Fruit fly (Drosophila melanogaster) whole organism, wandering third instar larva: ENCODE results near the gene CG8945.
A peak's percentile ranks its signal among the peaks of the same experiment; 100 is the strongest.

ENCODE experiments used
- Abd-B ChIP-seq: fragments of >200 bp; optimal IDR thresholded peaks from 2 replicates; lab custom pipeline; 2017; ENCODE audit warnings: missing biosample characterization, missing genetic modification characterization
- CrebA ChIP-seq: fragments of 200-800 bp; sonication (Bioruptor generic); optimal IDR thresholded peaks from 2 replicates; lab custom pipeline; 2016; ENCODE audit warnings: missing biosample characterization, mild to moderate bottlenecking, missing genetic modification characterization, borderline replicate concordance
- Dfd ChIP-seq: fragments of >200 bp; optimal IDR thresholded peaks from 2 replicates; lab custom pipeline; 2017; ENCODE audit warnings: missing biosample characterization, missing genetic modification characterization
- Dif ChIP-seq: fragments of 200-275, 200-300 bp; sonication (Bioruptor generic); optimal IDR thresholded peaks from 2 replicates; lab custom pipeline; 2018; ENCODE audit warnings: missing biosample characterization, missing genetic modification characterization; ENCODE audit not compliant: partially characterized antibody
- GATAd ChIP-seq: sonication (Bioruptor generic); optimal IDR thresholded peaks from 2 replicates; lab custom pipeline; 2016; ENCODE audit warnings: missing biosample characterization, missing genetic modification characterization
- HLH106 ChIP-seq: fragments of 200-800 bp; optimal IDR thresholded peaks from 3 replicates; lab custom pipeline; 2019; ENCODE audit warnings: missing biosample characterization, mild to moderate bottlenecking, missing genetic modification characterization, moderate library complexity
- N ChIP-seq: fragments of >200 bp; optimal IDR thresholded peaks from 2 replicates; lab custom pipeline; 2018; ENCODE audit warnings: missing biosample characterization, missing external identifiers, missing genetic modification characterization
- OdsH ChIP-seq: fragments of 200-800 bp; sonication (Bioruptor generic); optimal IDR thresholded peaks from 2 replicates; lab custom pipeline; 2016; ENCODE audit warnings: missing biosample characterization, mild to moderate bottlenecking, missing genetic modification characterization
- Sp1 ChIP-seq: fragments of 200-800 bp; sonication (Bioruptor generic); optimal IDR thresholded peaks from 3 replicates; lab custom pipeline; 2019; ENCODE audit warnings: missing biosample characterization, mild to moderate bottlenecking, missing genetic modification characterization, moderate library complexity
- Vsx2 ChIP-seq: fragments of 200-300, 225-300 bp; sonication (Bioruptor generic); optimal IDR thresholded peaks from 2 replicates; lab custom pipeline; 2018; ENCODE audit warnings: missing biosample characterization, missing genetic modification characterization; ENCODE audit not compliant: partially characterized antibody
- dl ChIP-seq, 2 experiments: fragments of 175-275, 200-275 bp in 1 of 2; fragments of 200-275 bp in 1 of 2; sonication (Bioruptor generic); optimal IDR thresholded peaks; lab custom pipeline; 2018; ENCODE audit warnings: mild to moderate bottlenecking in 2 of 2, missing biosample characterization in 2 of 2, missing genetic modification characterization in 2 of 2, moderate library complexity in 2 of 2; ENCODE audit not compliant: partially characterized antibody in 2 of 2, insufficient read depth in 1 of 2
- dsf ChIP-seq: sonication (Bioruptor generic); optimal IDR thresholded peaks from 2 replicates; lab custom pipeline; 2016; ENCODE audit warnings: missing biosample characterization, missing genetic modification characterization, borderline replicate concordance
- ey ChIP-seq: fragments of 200-800 bp; sonication (Bioruptor generic); optimal IDR thresholded peaks from 2 replicates; lab custom pipeline; 2016; ENCODE audit warnings: missing biosample characterization, missing genetic modification characterization
- fru ChIP-seq: fragments of 200-800 bp; sonication (Bioruptor generic); optimal IDR thresholded peaks from 3 replicates; lab custom pipeline; 2016; ENCODE audit warnings: missing biosample characterization, mild to moderate bottlenecking, missing genetic modification characterization
- jim ChIP-seq: fragments of 175-275, 200-325 bp; sonication (Bioruptor generic); optimal IDR thresholded peaks from 2 replicates; lab custom pipeline; 2016; ENCODE audit warnings: missing biosample characterization, mild to moderate bottlenecking, missing genetic modification characterization
- lola ChIP-seq: fragments of >200 bp; optimal IDR thresholded peaks from 2 replicates; lab custom pipeline; 2017; ENCODE audit warnings: missing biosample characterization, missing genetic modification characterization
- pan ChIP-seq: fragments of >200 bp; optimal IDR thresholded peaks from 2 replicates; lab custom pipeline; 2017
- psq ChIP-seq: fragments of 200-800 bp; sonication (Bioruptor generic); optimal IDR thresholded peaks from 3 replicates; lab custom pipeline; 2017; ENCODE audit warnings: missing biosample characterization, mild to moderate bottlenecking, missing genetic modification characterization, moderate library complexity
- usp ChIP-seq: fragments of >200 bp; optimal IDR thresholded peaks from 2 replicates; lab custom pipeline; 2017; ENCODE audit warnings: missing biosample characterization, missing genetic modification characterization
- woc ChIP-seq: sonication (Bioruptor generic); optimal IDR thresholded peaks from 2 replicates; lab custom pipeline; 2016; ENCODE audit warnings: missing biosample characterization, mild to moderate bottlenecking, missing genetic modification characterization

The CG8945 gene

DNA sequence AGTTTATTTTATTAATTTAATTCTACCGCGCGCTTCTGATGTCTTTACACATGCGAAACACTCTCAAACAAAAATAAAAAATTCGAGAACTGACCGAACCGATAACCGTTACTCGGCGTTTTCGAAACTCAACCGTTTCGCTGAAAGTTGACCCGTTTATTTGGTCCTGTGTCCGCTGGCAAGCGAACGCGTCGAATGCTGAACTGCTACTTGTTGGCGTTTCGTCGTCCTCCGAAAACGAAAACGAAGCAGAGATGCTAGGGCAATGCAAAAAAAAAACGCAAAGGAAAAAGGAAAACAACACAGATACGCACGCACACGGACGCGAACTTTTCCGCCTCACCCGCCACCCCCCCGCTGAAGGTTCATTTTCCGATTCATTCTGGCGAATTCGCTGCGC, 20.8 kb downstream of the CG8945 start, which contains the start of gene CG45002:
Gene CG45002, minus strand, starts transcription at position 101 of the 400 bp plus-strand sequence.
- TF ChIP-seq ey (GFP tag; lab: Kevin White, UChicago) = no peak
- TF ChIP-seq Vsx2 = no peak
- TF ChIP-seq psq (GFP tag; lab: Kevin White, UChicago) = no peak
- TF ChIP-seq lola (GFP tag; lab: Kevin White, UChicago) = no peak
- no peak for TF ChIP-seq dsf (GFP tag; lab: Kevin White, UChicago)
- no peak for TF ChIP-seq fru (GFP tag; lab: Kevin White, UChicago)
- no peak for TF ChIP-seq GATAd (GFP tag; lab: Kevin White, UChicago)
- TF ChIP-seq N (GFP tag; lab: Kevin White, UChicago) = no peak
- no peak for TF ChIP-seq dl (GFP tag; optimal IDR thresholded peaks at IDR 0.05; lab: Kevin White, UChicago; ENCODE audit: insufficient read depth in 1 of 2, partially characterized antibody in 2 of 2)
- TF ChIP-seq Abd-B (GFP tag; lab: Kevin White, UChicago) = no peak
- TF ChIP-seq Dif (GFP tag; lab: Kevin White, UChicago) = no peak
- no peak for TF ChIP-seq OdsH
- TF ChIP-seq CrebA = no peak
- no peak for TF ChIP-seq jim (GFP tag; lab: Kevin White, UChicago)
- no peak for TF ChIP-seq Sp1 (GFP tag; lab: Kevin White, UChicago)
- TF ChIP-seq usp (GFP tag; lab: Kevin White, UChicago) = no peak
- no peak for TF ChIP-seq Dfd
- no peak for TF ChIP-seq HLH106 (tag; lab: Kevin White, UChicago)
- TF ChIP-seq pan (lab: Kevin White, UChicago) = no peak

DNA sequence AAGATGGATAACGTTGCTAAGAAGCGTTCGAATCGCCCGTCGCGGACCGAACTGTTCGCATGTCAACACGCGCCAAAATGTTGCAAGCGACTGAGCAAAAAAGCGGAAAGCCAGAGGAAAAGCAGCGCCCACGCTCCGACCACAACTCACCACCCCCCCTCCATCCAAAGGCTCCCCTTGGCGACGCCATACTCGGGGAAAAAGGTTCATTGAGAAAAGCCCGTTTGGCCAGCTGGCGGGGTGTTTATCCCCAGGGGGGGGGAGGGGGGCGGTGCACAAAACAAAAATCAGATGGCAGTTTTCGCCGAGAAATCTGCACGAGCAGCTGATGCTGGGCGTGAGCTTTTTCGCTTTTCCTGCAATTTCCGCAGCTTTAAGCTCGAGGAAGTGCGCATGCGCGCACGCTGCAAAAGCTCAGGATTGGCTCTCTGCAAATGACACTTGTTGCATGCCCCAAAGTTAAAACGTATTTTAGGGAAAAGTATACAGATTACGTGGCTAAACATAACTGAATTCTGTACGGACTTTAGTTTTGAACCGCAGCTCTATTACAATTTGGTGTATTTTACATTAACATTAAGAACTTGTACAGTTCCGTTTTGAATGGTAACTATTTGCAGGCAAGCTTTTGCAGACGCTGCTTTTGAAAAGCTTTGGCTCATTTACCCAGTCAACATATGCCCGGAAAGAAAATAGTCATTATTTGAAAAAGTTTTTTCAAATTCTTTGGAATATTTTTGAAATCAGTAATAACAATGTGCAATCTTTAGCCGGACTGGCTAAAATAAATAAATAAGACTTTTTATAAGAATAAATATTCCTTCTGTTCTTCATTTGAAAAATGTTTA, 39.5 kb downstream of the CG8945 start:
- TF ChIP-seq woc = no peak
- peak; percentile 73 for TF ChIP-seq Dfd
